Fruit fly (Drosophila melanogaster): ENCODE measurements around the gene Septin4.

- TF ChIP-seq emc (GFP tag; optimal IDR thresholded peaks at IDR 0.05) = no peak
- no peak for TF ChIP-seq CG10979 (tag; optimal IDR thresholded peaks at IDR 0.05)
- TF ChIP-seq CG10366 (GFP tag; IDR thresholded peaks at IDR 0.05) = no peak
- TF ChIP-seq Hand (GFP tag; optimal IDR thresholded peaks at IDR 0.05) = no peak
- TF ChIP-seq gt (GFP tag; IDR thresholded peaks at IDR 0.05) = no peak
- no peak for TF ChIP-seq nerfin-2 (GFP tag; IDR thresholded peaks at IDR 0.05; ENCODE audit: partially characterized antibody)
- no peak for TF ChIP-seq ranshi (GFP tag; IDR thresholded peaks at IDR 0.05)
- TF ChIP-seq Eip74EF (GFP tag; optimal IDR thresholded peaks at IDR 0.05) = no peak
- no peak for TF ChIP-seq Deaf1 (tag; optimal IDR thresholded peaks at IDR 0.05)
- TF ChIP-seq Fer3 (tag; optimal IDR thresholded peaks at IDR 0.05) = no peak
- TF ChIP-seq Sry-δ (GFP tag; optimal IDR thresholded peaks at IDR 0.05) = no peak
- no peak for TF ChIP-seq CG33213 (GFP tag; optimal IDR thresholded peaks at IDR 0.05)
- no peak for TF ChIP-seq crp (GFP tag; optimal IDR thresholded peaks at IDR 0.05)
- no peak for TF ChIP-seq CG34376 (GFP tag; optimal IDR thresholded peaks at IDR 0.05)
Observed at dm6 chrX:16706774-16707173, 11.8 kb upstream of the Septin4 start, which contains the start of gene CG9672.

Data from whole organism, embryonic.